Worm (Caenorhabditis elegans) whole organism, L2 larva: ENCODE data around the gene rcd-1.

Source experiments
- R02D3.7 ChIP-seq: fragments of 150-350 bp; optimal IDR thresholded peaks from 2 replicates; lab custom pipeline; 2014; ENCODE audit warnings: missing biosample characterization, missing genetic modification characterization
- blmp-1 ChIP-seq: sonication (generic microtip); optimal IDR thresholded peaks from 2 replicates; lab custom pipeline; 2017; ENCODE audit warnings: missing genetic modification characterization, mild to moderate bottlenecking, missing compliant biosample characterization, antibody characterized with exemption, moderate library complexity; ENCODE audit not compliant: insufficient read depth
- lin-11 ChIP-seq: fragments of 150-350 bp; sonication (generic microtip); optimal IDR thresholded peaks from 2 replicates; lab custom pipeline; 2014; ENCODE audit warnings: missing biosample characterization, missing genetic modification characterization, inconsistent platforms, mixed read lengths
- nhr-12 ChIP-seq: fragments of 150-350 bp; optimal IDR thresholded peaks from 2 replicates; lab custom pipeline; 2014; ENCODE audit warnings: missing biosample characterization, missing genetic modification characterization
- nhr-129 ChIP-seq: fragments of 150-350 bp; optimal IDR thresholded peaks from 2 replicates; lab custom pipeline; 2014; ENCODE audit warnings: missing biosample characterization, missing genetic modification characterization
- nhr-237 ChIP-seq: fragments of 150-350 bp; optimal IDR thresholded peaks from 2 replicates; lab custom pipeline; 2014; ENCODE audit warnings: missing biosample characterization, missing genetic modification characterization
- sma-9 ChIP-seq, 2 experiments: fragments of 150-350 bp in 1 of 2; sonication (generic microtip) in 1 of 2; optimal IDR thresholded peaks; 2 replicates each; lab custom pipeline; 2014 to 2016; ENCODE audit warnings: missing genetic modification characterization in 2 of 2, mild to moderate bottlenecking in 1 of 2, missing biosample characterization in 1 of 2, missing compliant biosample characterization in 1 of 2, missing genetic modification reagents in 1 of 2, moderate library complexity in 1 of 2
- snpc-4 ChIP-seq: fragments of 150-350 bp; optimal IDR thresholded peaks from 2 replicates; lab custom pipeline; 2014; ENCODE audit warnings: missing biosample characterization, missing genetic modification characterization

- TF ChIP-seq snpc-4 (no peak), R02D3.7 (no peak), nhr-237 (tag; lab: Kevin White, UChicago) (no peak), nhr-129 (tag; lab: Kevin White, UChicago) (no peak), lin-11 (no peak), sma-9 (GFP tag; optimal IDR thresholded peaks at IDR 0.05; lab: Kevin White, UChicago) (no peak), sma-9 (tag; optimal IDR thresholded peaks at IDR 0.05; lab: Kevin White, UChicago) (no peak), blmp-1 (tag; lab: Kevin White, UChicago) (no peak), nhr-12 (tag; lab: Kevin White, UChicago) (no peak)
Measured at ce11 chrII:3781238-3781637, 27.5 kb downstream of the rcd-1 start.
